Worm (Caenorhabditis elegans) whole organism, mixed stage, embryonic: ENCODE measurements around the gene spe-18.

ENCODE experiments used
- M03D4.4 ChIP-seq: sonication (generic microtip); optimal IDR thresholded peaks from 2 replicates; lab custom pipeline; 2017; ENCODE audit warnings: mild to moderate bottlenecking, missing genetic modification characterization, missing compliant biosample characterization
- bed-3 ChIP-seq: fragments of 200-800 bp; sonication (Bioruptor generic); optimal IDR thresholded peaks from 3 replicates; lab custom pipeline; 2018; ENCODE audit warnings: mild to moderate bottlenecking, missing genetic modification characterization, moderate library complexity, missing compliant biosample characterization
- blmp-1 ChIP-seq: fragments of 150-350 bp; optimal IDR thresholded peaks from 2 replicates; lab custom pipeline; 2014; ENCODE audit warnings: missing biosample characterization, missing genetic modification characterization
- ceh-39 ChIP-seq: fragments of 150-350 bp; optimal IDR thresholded peaks from 2 replicates; lab custom pipeline; 2014; ENCODE audit warnings: missing biosample characterization, missing genetic modification characterization
- ceh-43 ChIP-seq: fragments of 200-800 bp; sonication (Bioruptor generic); optimal IDR thresholded peaks from 2 replicates; lab custom pipeline; 2018; ENCODE audit warnings: mild to moderate bottlenecking, missing genetic modification characterization, moderate library complexity, missing compliant biosample characterization
- ceh-83 ChIP-seq: fragments of 200-800 bp; sonication (Bioruptor generic); optimal IDR thresholded peaks from 2 replicates; lab custom pipeline; 2018; ENCODE audit warnings: mild to moderate bottlenecking, missing genetic modification characterization, missing compliant biosample characterization
- ces-1 ChIP-seq: fragments of 150-350 bp; optimal IDR thresholded peaks from 2 replicates; lab custom pipeline; 2014; ENCODE audit warnings: missing biosample characterization, missing genetic modification reagents, missing genetic modification characterization
- cnd-1 ChIP-seq: fragments of 200-800 bp; sonication (Bioruptor generic); optimal IDR thresholded peaks from 2 replicates; lab custom pipeline; 2018; ENCODE audit warnings: mild to moderate bottlenecking, missing genetic modification characterization, missing compliant biosample characterization
- drap-1 ChIP-seq: fragments of 200-800 bp; sonication (Bioruptor generic); optimal IDR thresholded peaks from 3 replicates; lab custom pipeline; 2018; ENCODE audit warnings: mild to moderate bottlenecking, missing genetic modification characterization, missing compliant biosample characterization
- elt-1 ChIP-seq: sonication (generic microtip); optimal IDR thresholded peaks from 2 replicates; lab custom pipeline; 2017; ENCODE audit warnings: missing genetic modification characterization, mild to moderate bottlenecking, missing compliant biosample characterization, antibody characterized with exemption, moderate library complexity, borderline replicate concordance; ENCODE audit not compliant: insufficient read depth
- elt-3 ChIP-seq: fragments of 150-350 bp; optimal IDR thresholded peaks from 2 replicates; lab custom pipeline; 2014; ENCODE audit warnings: missing biosample characterization, missing genetic modification characterization
- ham-2 ChIP-seq: fragments of 200-800 bp; sonication (Bioruptor generic); optimal IDR thresholded peaks from 2 replicates; lab custom pipeline; 2018; ENCODE audit warnings: mild to moderate bottlenecking, missing genetic modification characterization, missing compliant biosample characterization
- hlh-1 ChIP-seq: fragments of 150-350 bp; optimal IDR thresholded peaks from 2 replicates; lab custom pipeline; 2014; ENCODE audit warnings: missing biosample characterization, missing genetic modification reagents, missing genetic modification characterization
- lin-13 ChIP-seq: fragments of 150-350 bp; optimal IDR thresholded peaks from 2 replicates; lab custom pipeline; 2014; ENCODE audit warnings: missing biosample characterization, missing genetic modification characterization
- lin-32 ChIP-seq: fragments of 200-800 bp; sonication (Bioruptor generic); optimal IDR thresholded peaks from 2 replicates; lab custom pipeline; 2018; ENCODE audit warnings: mild to moderate bottlenecking, missing genetic modification characterization, missing compliant biosample characterization
- lsy-2 ChIP-seq: fragments of 150-350 bp; optimal IDR thresholded peaks from 2 replicates; lab custom pipeline; 2014; ENCODE audit warnings: missing biosample characterization, missing genetic modification characterization
- mab-5 ChIP-seq: fragments of 150-350 bp; optimal IDR thresholded peaks from 2 replicates; lab custom pipeline; 2014; ENCODE audit warnings: missing biosample characterization, missing genetic modification characterization
- mep-1 ChIP-seq: fragments of 150-350 bp; optimal IDR thresholded peaks from 2 replicates; lab custom pipeline; 2017; ENCODE audit warnings: missing biosample characterization, missing genetic modification reagents, missing genetic modification characterization, inconsistent platforms
- mls-2 ChIP-seq: sonication (generic microtip); optimal IDR thresholded peaks from 2 replicates; lab custom pipeline; 2016; ENCODE audit warnings: mild to moderate bottlenecking, missing genetic modification characterization, moderate library complexity, missing compliant biosample characterization
- nhr-12 ChIP-seq: fragments of 150-350 bp; optimal IDR thresholded peaks from 2 replicates; lab custom pipeline; 2014; ENCODE audit warnings: missing biosample characterization, missing genetic modification characterization
- nhr-2 ChIP-seq: fragments of 150-350 bp; optimal IDR thresholded peaks from 2 replicates; lab custom pipeline; 2014; ENCODE audit warnings: missing biosample characterization, missing genetic modification characterization
- nhr-237 ChIP-seq: fragments of 150-350 bp; optimal IDR thresholded peaks from 2 replicates; lab custom pipeline; 2014; ENCODE audit warnings: missing biosample characterization, missing genetic modification characterization
- nhr-28 ChIP-seq: fragments of 150-350 bp; optimal IDR thresholded peaks from 2 replicates; lab custom pipeline; 2014; ENCODE audit warnings: missing biosample characterization, missing genetic modification characterization
- nhr-76 ChIP-seq: sonication (generic microtip); optimal IDR thresholded peaks from 2 replicates; lab custom pipeline; 2017; ENCODE audit warnings: missing biosample characterization, missing genetic modification characterization
- sem-2 ChIP-seq: fragments of 200-800 bp; sonication (Bioruptor generic); optimal IDR thresholded peaks from 2 replicates; lab custom pipeline; 2018; ENCODE audit warnings: mild to moderate bottlenecking, missing genetic modification characterization, missing compliant biosample characterization
- snpc-4 ChIP-seq: fragments of 150-350 bp; optimal IDR thresholded peaks from 2 replicates; lab custom pipeline; 2014; ENCODE audit warnings: missing biosample characterization, missing genetic modification characterization
- sptf-1 ChIP-seq: sonication (generic microtip); optimal IDR thresholded peaks from 2 replicates; lab custom pipeline; 2017; ENCODE audit warnings: mild to moderate bottlenecking, missing genetic modification characterization, moderate library complexity, missing compliant biosample characterization
- tbx-8 ChIP-seq: fragments of 200-800 bp; sonication (Bioruptor generic); optimal IDR thresholded peaks from 2 replicates; lab custom pipeline; 2018; ENCODE audit warnings: mild to moderate bottlenecking, missing genetic modification characterization, moderate library complexity, missing compliant biosample characterization
- unc-120 ChIP-seq: sonication (generic microtip); optimal IDR thresholded peaks from 2 replicates; lab custom pipeline; 2017; ENCODE audit warnings: missing genetic modification characterization, missing compliant biosample characterization; ENCODE audit not compliant: poor library complexity, severe bottlenecking
- unc-39 ChIP-seq: fragments of 150-350 bp; optimal IDR thresholded peaks from 2 replicates; lab custom pipeline; 2014; ENCODE audit warnings: missing biosample characterization, missing genetic modification characterization
- unc-62 ChIP-seq: fragments of 150-350 bp; optimal IDR thresholded peaks from 2 replicates; lab custom pipeline; 2014; ENCODE audit warnings: missing biosample characterization, missing genetic modification reagents, missing genetic modification characterization
- zip-8 ChIP-seq: fragments of 150-350 bp; optimal IDR thresholded peaks from 2 replicates; lab custom pipeline; 2014; ENCODE audit warnings: missing biosample characterization, missing genetic modification characterization
- ztf-11 ChIP-seq: fragments of 150-350 bp; optimal IDR thresholded peaks from 2 replicates; lab custom pipeline; 2014; ENCODE audit warnings: missing biosample characterization, missing genetic modification characterization

Gene spe-18

DNA sequence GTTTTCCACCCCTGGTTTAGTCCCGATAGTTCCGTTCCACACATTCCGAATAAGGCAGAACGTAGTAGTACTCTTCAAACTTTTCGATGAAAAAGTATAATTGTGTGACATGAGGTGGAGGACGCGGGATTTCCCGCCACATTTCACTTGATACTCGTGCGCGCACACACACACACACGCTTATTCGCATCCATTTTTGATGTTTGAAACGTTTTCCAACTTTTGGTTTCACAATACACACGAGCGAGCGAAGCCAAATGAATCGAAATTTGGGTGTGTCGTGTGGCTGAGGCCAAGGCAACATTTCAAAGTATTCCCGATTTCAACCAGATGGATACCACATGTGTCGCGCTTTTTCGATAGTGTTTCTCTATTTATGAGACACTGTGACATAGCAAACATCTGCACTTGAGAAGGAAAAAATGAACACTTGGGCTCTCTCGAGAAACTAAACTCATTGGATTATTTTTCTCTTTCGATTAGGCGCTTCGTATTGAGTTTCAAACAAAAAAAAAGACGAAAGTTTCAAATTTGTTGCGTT is 40.4 kb upstream of the spe-18 start:
- no peak for TF ChIP-seq ceh-83
- no peak for TF ChIP-seq ham-2
- TF ChIP-seq unc-39 (tag; lab: Kevin White, UChicago): no peak
- no peak for TF ChIP-seq nhr-12
- no peak for TF ChIP-seq tbx-8 (GFP tag; lab: Kevin White, UChicago)
- TF ChIP-seq blmp-1 (tag; lab: Kevin White, UChicago): no peak
- no peak for TF ChIP-seq lin-13 (tag; lab: Kevin White, UChicago)
- TF ChIP-seq ztf-11 (tag; lab: Kevin White, UChicago): no peak
- no peak for TF ChIP-seq elt-3 (tag; lab: Kevin White, UChicago)
- no peak for TF ChIP-seq nhr-2 (tag; lab: Kevin White, UChicago)

- TF ChIP-seq ztf-11 (tag; lab: Kevin White, UChicago) (no peak), elt-3 (tag; lab: Kevin White, UChicago) (no peak), nhr-76 (tag; lab: Kevin White, UChicago) (no peak), tbx-8 (GFP tag; lab: Kevin White, UChicago) (no peak), nhr-2 (tag; lab: Kevin White, UChicago) (no peak), sem-2 (GFP tag; lab: Kevin White, UChicago) (no peak), ceh-43 (no peak)
Observed at ce11 chrII:13190412-13190811, 37.2 kb upstream of the spe-18 start.

DNA sequence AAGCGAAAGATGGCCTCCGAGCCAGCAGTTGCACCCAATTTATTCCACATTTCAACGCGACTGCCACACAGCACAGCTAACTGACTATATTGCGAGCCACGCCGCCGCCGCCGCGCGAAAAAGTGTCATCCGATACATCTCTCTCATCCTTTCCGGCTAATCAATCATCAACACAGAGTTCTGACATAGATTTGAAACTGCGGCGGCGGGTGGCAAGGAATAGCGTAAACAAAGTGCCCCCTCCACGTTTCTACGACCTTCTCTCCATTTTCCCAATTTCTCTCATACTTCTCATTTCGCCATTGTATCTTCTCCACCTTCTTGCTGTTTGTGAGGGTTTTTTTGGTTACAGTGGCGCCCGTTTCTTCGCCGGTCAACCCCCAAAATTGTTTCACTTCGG is 36.2 kb upstream of the spe-18 start:
- TF ChIP-seq unc-120 (tag; lab: Kevin White, UChicago) (peak; percentile 57), ceh-39 (tag; lab: Kevin White, UChicago) (no peak), ham-2 (peak; percentile 81), M03D4.4 (tag; lab: Kevin White, UChicago) (peak; percentile 31), unc-62 (peak; percentile 93)

DNA sequence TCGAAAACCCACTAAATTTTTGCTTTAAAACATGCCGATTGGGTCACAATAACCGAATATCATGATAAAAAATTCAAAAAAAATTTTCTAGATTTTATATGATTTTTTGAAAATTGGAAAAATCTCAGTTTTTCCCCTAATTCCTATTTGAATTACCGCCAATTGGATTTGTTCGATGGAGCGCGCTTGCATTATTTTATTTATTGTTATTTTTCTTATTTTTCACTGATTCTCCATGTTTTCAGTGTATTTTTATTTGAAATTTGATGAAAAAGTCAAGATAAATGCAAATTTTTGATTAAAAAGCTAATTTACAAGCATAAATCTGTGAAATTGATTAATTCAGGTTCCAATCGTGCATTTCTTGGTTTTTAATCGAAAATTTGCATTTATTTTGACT is 34.9 kb upstream of the spe-18 start:
- TF ChIP-seq bed-3 (GFP tag; lab: Kevin White, UChicago): no peak
- no peak for TF ChIP-seq nhr-76 (tag; lab: Kevin White, UChicago)
- no peak for TF ChIP-seq zip-8 (tag; lab: Kevin White, UChicago)
- no peak for TF ChIP-seq ham-2

DNA sequence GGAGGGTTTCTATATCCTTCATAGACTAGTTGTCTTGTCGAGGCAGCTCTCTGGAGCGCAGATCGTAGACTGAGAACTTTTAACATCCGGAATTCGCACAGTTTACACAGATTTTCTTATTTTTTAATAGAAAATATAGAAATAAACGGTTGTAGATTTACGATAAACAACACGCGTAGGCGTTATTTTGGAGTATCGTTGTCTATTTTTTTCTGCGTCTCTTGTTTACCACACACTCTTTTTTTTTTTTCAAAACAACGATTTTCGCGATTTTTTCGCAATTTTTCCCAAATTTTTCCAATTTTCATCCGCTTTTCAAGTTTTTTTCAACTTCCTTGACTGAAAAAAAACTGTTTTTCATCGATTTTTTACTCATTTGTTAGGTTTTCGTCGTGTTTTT is 34.0 kb upstream of the spe-18 start, which contains the start of gene mecr-1:
mecr-1 (minus strand) TSS at position 127 of the 400 bp plus-strand sequence.
- no peak for TF ChIP-seq ceh-39 (tag; lab: Kevin White, UChicago)
- TF ChIP-seq nhr-12: no peak
- TF ChIP-seq ceh-43: no peak
- TF ChIP-seq nhr-28 (tag; lab: Kevin White, UChicago): no peak
- peak; percentile 37 for TF ChIP-seq ces-1
- TF ChIP-seq snpc-4 (tag; lab: Kevin White, UChicago): no peak
- no peak for TF ChIP-seq zip-8 (tag; lab: Kevin White, UChicago)
- TF ChIP-seq elt-1: no peak

DNA sequence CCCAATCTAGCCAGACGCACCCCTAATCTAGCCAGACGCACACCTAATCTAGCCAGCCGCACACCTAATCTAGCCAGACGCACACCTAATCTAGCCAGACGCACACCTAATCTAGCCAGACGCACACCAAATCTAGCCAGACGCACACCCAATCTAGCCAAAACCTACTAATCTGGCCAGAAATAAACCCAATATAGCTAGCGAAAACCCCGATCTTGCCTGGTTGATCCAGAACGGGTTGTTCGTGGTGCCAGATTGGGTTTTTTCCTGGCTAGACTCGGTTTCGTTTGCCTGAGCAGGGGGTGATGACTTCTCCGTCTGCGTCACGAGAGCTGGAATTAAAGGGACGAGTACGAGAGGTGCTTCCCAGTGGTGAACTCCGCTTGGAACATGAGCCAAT is 30.9 kb upstream of the spe-18 start, which contains the start of gene W09H1.3:
W09H1.3 (plus strand) TSS at position 301 of the 400 bp plus-strand sequence.
- TF ChIP-seq sptf-1 (tag; lab: Kevin White, UChicago) (no peak), elt-1 (no peak), blmp-1 (tag; lab: Kevin White, UChicago) (no peak), mab-5 (tag; lab: Kevin White, UChicago) (no peak), lin-32 (no peak), sem-2 (GFP tag; lab: Kevin White, UChicago) (no peak), unc-39 (tag; lab: Kevin White, UChicago) (no peak), lin-13 (tag; lab: Kevin White, UChicago) (no peak), nhr-2 (tag; lab: Kevin White, UChicago) (no peak), M03D4.4 (tag; lab: Kevin White, UChicago) (no peak), drap-1 (GFP tag; lab: Kevin White, UChicago) (no peak), hlh-1 (tag; lab: Kevin White, UChicago) (no peak), ces-1 (no peak), cnd-1 (tag; lab: Kevin White, UChicago) (no peak), unc-120 (tag; lab: Kevin White, UChicago) (no peak), lsy-2 (tag; lab: Kevin White, UChicago) (no peak), ceh-39 (tag; lab: Kevin White, UChicago) (no peak), nhr-237 (tag; lab: Kevin White, UChicago) (no peak), mls-2 (tag; lab: Kevin White, UChicago) (no peak), mep-1 (tag; lab: Kevin White, UChicago) (no peak)
